Worm (Caenorhabditis elegans): ENCODE results near the gene F39G3.4.

F39G3.4 gene

DNA sequence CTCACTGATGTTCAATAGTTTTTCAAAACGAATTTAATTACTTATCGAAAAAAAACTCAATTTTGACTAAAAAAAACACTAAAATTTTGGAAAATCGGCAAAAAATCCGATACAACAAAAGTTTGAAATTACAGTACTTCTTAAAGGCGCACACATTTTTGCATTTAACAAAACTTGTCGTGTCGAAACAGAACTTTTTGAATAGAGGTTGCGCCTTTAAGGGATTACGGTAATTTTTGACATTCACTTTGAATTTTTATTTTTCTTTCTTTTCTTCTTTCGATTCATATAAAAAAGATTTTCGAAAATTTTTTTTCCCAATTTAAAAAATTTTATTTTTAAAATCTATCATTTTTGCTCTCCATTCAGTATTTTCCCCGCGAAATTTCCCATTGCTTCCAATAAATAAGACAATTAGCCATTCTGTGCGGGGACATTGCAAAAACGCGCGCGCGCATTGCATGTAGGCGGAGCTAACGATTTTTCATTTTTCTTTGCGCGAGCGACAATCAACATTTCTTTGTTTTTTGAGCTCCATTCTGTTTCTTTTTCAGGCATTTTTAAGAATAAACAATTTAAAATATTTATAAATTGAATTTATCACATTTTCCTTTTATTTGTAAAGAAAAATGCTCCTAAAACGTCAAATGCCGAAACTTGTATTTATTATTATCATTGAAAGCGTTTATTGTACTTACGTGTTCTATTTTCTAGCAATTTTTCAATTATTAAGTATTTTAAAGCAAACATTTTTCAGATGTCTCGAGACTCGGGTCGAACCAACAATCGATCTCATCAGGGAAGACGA, 6.8 kb downstream of the F39G3.4 start, which contains the start of gene F39G3.3 (continued):
- no peak for TF ChIP-seq F55B11.4 (tag; optimal IDR thresholded peaks at IDR 0.05; ENCODE audit: borderline replicate concordance, insufficient read depth)
- TF ChIP-seq egrh-3 (GFP tag; IDR thresholded peaks at IDR 0.05): no peak
- no peak for TF ChIP-seq cebp-1 (GFP tag; IDR thresholded peaks at IDR 0.05)
- peak; percentile 62 for TF ChIP-seq cebp-1 (tag; optimal IDR thresholded peaks at IDR 0.05)
- TF ChIP-seq madf-3 (GFP tag; IDR thresholded peaks at IDR 0.05): no peak
- no peak for TF ChIP-seq F57C9.4 (tag; optimal IDR thresholded peaks at IDR 0.05)
- TF ChIP-seq bed-2 (GFP tag; IDR thresholded peaks at IDR 0.05): no peak
- peak; percentile 76 for TF ChIP-seq unc-130 (GFP tag; optimal IDR thresholded peaks at IDR 0.05)
- peak; percentile 24 for TF ChIP-seq ceh-27 (GFP tag; optimal IDR thresholded peaks at IDR 0.05)
- peak in 1 of 3 experiments; percentile 38 for TF ChIP-seq lin-35 (GFP tag; optimal IDR thresholded peaks at IDR 0.05)
- TF ChIP-seq hlh-12 (tag; optimal IDR thresholded peaks at IDR 0.05): no peak
- TF ChIP-seq attf-5 (GFP tag; optimal IDR thresholded peaks at IDR 0.05): peak; percentile 38

DNA sequence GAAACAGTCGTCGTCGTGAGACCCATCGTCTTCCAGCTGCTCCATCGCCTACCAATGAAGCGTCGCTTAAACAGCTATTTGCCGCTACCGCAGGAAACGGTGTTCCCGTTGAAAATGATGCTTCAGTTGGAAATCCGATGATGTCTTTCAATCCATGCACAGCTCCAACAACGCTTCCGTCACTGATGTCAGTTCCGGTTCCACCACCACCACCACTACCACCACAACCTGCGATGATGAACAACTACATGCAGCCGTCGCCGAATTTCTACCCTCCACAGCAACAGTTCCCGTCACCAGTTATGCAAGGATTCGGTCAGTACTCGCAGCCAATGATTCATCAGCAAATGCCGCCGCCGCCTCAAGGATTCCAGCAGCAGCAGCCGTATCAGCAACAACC, 9.4 kb downstream of the F39G3.4 start:
- TF ChIP-seq egl-18 (GFP tag; IDR thresholded peaks at IDR 0.05) (no peak), nfyb-1 (GFP tag; IDR thresholded peaks at IDR 0.05) (0 out of 2 replicates have a peak, but pooled peaks have one; percentile 58), zfh-2 (GFP tag; conservative IDR thresholded peaks at IDR 0.05) (peak; percentile 58; the same call in 1 of the 2 replicates), bed-2 (GFP tag; IDR thresholded peaks at IDR 0.05) (no peak)

ce11 chrV:4734608-4735007, 10.1 kb downstream of the F39G3.4 start:
- TF ChIP-seq lin-54 (GFP tag; optimal IDR thresholded peaks at IDR 0.05) (peak; percentile 17), Y79H2A.3 (GFP tag; conservative IDR thresholded peaks at IDR 0.05) (peak; percentile 85), hmg-1.2 (GFP tag; IDR thresholded peaks at IDR 0.05) (no peak), D2030.7 (GFP tag; IDR thresholded peaks at IDR 0.05) (no peak), K12H6.12 (tag; optimal IDR thresholded peaks at IDR 0.05) (no peak), fkh-3 (tag; optimal IDR thresholded peaks at IDR 0.05) (no peak), madf-6 (GFP tag; IDR thresholded peaks at IDR 0.05) (peak; percentile 52), F57A8.1 (GFP tag; optimal IDR thresholded peaks at IDR 0.05) (no peak), Y95B8A.8 (GFP tag; IDR thresholded peaks at IDR 0.05) (no peak), ztf-25 (GFP tag; IDR thresholded peaks at IDR 0.05) (0 out of 2 replicates have a peak, but pooled peaks have one; percentile 50), lin-35 (GFP tag; optimal IDR thresholded peaks at IDR 0.05) (no peak), let-526 (GFP tag; IDR thresholded peaks at IDR 0.05) (no peak), F57C9.4 (tag; optimal IDR thresholded peaks at IDR 0.05) (no peak), madf-10 (tag; optimal IDR thresholded peaks at IDR 0.05) (no peak), egl-44 (GFP tag; IDR thresholded peaks at IDR 0.05) (no peak), B0336.3 (GFP tag; IDR thresholded peaks at IDR 0.05) (0 out of 2 replicates have a peak, but pooled peaks have one; percentile 19), pbrm-1 (GFP tag; IDR thresholded peaks at IDR 0.05) (no peak), rcor-1 (GFP tag; IDR thresholded peaks at IDR 0.05) (no peak), chd-7 (tag; optimal IDR thresholded peaks at IDR 0.05) (peak; percentile 0)

DNA sequence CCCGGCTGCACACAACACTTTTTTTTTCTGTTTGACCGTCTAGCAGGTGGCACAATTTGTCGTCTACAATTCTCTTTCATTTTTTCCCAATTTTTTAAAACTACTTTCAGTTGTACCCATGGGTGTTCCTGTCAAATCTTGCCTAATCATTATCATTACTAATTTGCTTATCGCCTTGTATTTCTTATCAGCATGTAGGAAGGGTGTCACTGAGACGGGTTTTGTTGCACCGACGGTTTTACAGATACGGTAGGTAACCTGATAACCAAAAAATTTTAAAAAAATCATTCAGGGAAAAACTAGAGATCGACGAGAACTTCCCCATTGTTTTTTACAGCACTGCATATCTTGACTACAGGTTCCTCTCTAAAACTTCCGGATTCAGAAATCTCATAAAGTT, 13.2 kb downstream of the F39G3.4 start, which contains the start of gene F39G3.2:
Gene F39G3.2 (plus strand): TSS at position 105 of the 400 bp plus-strand sequence.
- peak; percentile 74 for TF ChIP-seq nhr-80 (tag; optimal IDR thresholded peaks at IDR 0.05)
- TF ChIP-seq F55B11.4 (tag; optimal IDR thresholded peaks at IDR 0.05; ENCODE audit: borderline replicate concordance, insufficient read depth): no peak

All from whole organism, young adult.